Worm (Caenorhabditis elegans) whole organism, mixed stage, embryonic: Measurements from ENCODE around the gene Y17G9B.11.
"Not testable (repeated sequence)": the region's sequence is repeated elsewhere in the genome, so short reads cannot be mapped to it uniquely, and the experiment has no call there.

Source experiments
- cnd-1 ChIP-seq: fragments of 200-800 bp; sonication (Bioruptor generic); optimal IDR thresholded peaks from 2 replicates; lab custom pipeline; 2018; ENCODE audit warnings: mild to moderate bottlenecking, missing genetic modification characterization, missing compliant biosample characterization
- lsy-2 ChIP-seq: fragments of 150-350 bp; optimal IDR thresholded peaks from 2 replicates; lab custom pipeline; 2014; ENCODE audit warnings: missing biosample characterization, missing genetic modification characterization

ce11 chrIV:4784687-4785086 lies 28.3 kb downstream of the Y17G9B.11 start:
- TF ChIP-seq lsy-2, result not testable (repeated sequence)
- peak; percentile 60 for TF ChIP-seq cnd-1
